Worm (Caenorhabditis elegans) whole organism, mixed stage, embryonic: ENCODE results near the gene smc-6.

ENCODE experiments used
- elt-1 ChIP-seq: sonication (generic microtip); optimal IDR thresholded peaks from 2 replicates; lab custom pipeline; 2017; ENCODE audit warnings: missing genetic modification characterization, mild to moderate bottlenecking, missing compliant biosample characterization, antibody characterized with exemption, moderate library complexity, borderline replicate concordance; ENCODE audit not compliant: insufficient read depth
- ham-2 ChIP-seq: fragments of 200-800 bp; sonication (Bioruptor generic); optimal IDR thresholded peaks from 2 replicates; lab custom pipeline; 2018; ENCODE audit warnings: mild to moderate bottlenecking, missing genetic modification characterization, missing compliant biosample characterization
- unc-39 ChIP-seq: fragments of 150-350 bp; optimal IDR thresholded peaks from 2 replicates; lab custom pipeline; 2014; ENCODE audit warnings: missing biosample characterization, missing genetic modification characterization
- unc-62 ChIP-seq: fragments of 150-350 bp; optimal IDR thresholded peaks from 2 replicates; lab custom pipeline; 2014; ENCODE audit warnings: missing biosample characterization, missing genetic modification reagents, missing genetic modification characterization

ce11 chrII:11621576-11621975 lies 43.1 kb downstream of the smc-6 start:
- TF ChIP-seq ham-2 (GFP tag; lab: Kevin White, UChicago), result no peak
- TF ChIP-seq elt-1 (tag; lab: Kevin White, UChicago), result no peak
- TF ChIP-seq unc-62 (GFP tag; lab: Kevin White, UChicago), result no peak
- TF ChIP-seq unc-39, result no peak
